Fruit fly (Drosophila melanogaster): ENCODE data around the gene Stip1.
A peak's percentile ranks its signal among the peaks of the same experiment; 100 is the strongest.

The Stip1 gene

dm6 chr2L:305198-305597 lies 10.3 kb downstream of the Stip1 start:
- TF ChIP-seq CG17801 (GFP tag; optimal IDR thresholded peaks at IDR 0.05; ENCODE audit: partially characterized antibody) = no peak

DNA sequence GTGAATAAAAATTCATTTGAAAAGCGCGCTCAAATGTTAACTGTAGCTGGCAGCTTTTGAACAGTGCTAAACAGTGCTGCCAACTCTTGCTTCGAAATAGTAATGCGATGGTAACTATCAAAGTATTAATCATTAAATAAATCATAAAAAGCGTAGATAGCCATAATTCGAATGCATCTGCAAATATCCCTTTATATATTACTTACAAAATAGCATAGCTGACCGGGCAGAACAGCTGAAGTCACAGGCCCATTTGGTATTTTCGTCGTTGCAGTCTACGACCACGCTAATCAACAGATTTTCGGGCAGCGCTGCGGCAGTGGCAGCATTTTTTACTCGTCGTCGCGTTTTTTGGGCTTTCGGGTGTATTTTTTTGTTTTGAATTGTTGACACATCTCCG lies 10.7 kb downstream of the Stip1 start, which contains the start of gene Plc21C:
TSS of gene Plc21C (plus strand) at position 290 of the 400 bp plus-strand sequence.
- peak; percentile 68 for TF ChIP-seq CG17801 (GFP tag; optimal IDR thresholded peaks at IDR 0.05; ENCODE audit: partially characterized antibody)

DNA sequence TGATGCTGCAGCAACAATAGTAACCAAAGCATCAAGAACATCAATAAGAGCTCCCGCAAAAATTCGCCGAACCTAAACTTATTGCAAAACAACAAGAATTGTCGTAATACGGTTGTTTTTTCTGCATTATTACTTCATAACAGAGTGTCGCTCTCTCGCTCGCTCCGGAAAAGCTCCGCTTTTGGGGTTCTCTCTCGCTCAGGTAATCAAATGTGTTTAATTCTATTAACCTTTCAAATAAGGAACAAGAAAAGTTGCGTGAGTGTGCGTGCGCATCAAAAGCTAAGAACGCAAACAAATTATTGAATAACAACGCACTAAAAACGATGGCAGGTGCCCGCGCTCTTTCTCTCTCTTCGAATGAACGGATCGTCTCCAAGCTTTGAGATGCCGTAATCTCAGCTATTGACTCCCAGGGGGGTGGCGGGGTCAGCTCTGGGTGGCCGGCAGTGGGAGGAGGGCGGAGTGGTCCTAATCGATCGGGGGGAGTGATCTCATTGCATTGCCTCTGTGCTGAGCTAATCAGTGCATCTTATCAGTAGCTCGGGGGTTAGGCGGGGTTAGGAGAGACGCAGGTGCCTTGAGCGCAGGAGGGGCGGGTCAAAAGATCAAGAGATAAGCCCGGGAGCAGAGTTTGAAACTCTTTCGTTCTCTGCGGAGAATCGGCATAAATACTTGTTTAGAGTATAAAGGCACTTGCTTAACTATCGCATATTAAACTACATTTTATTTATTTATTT lies 11.4 kb downstream of the Stip1 start:
- TF ChIP-seq CG17801 (GFP tag; optimal IDR thresholded peaks at IDR 0.05; ENCODE audit: partially characterized antibody) = no peak

dm6 chr2L:307129-307528 lies 12.2 kb downstream of the Stip1 start:
- TF ChIP-seq CG17801 (GFP tag; optimal IDR thresholded peaks at IDR 0.05; ENCODE audit: partially characterized antibody) = no peak

DNA sequence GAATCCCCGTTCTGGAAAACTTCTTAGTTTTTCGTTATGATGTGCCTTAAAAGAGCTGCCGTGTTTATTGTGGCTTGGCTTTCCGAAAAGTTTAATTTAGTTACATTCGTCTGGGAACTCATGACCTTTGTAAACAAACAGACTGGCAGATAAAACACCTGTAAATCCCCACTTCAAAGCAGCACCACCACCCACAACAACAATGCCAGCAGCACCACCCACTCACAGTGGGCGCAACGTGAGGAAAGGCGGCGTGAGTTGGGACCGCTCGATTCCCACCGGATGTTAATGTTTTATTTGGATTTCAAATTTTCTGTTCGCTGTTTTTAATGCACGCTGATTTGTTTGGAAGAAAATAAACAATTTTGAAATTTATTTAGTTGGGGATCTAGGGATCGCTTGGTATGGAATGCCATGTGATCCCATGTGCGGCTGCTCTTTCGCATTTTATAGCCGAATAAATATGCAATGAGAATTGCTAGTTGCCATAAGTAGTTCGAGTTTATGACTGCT lies 13.3 kb downstream of the Stip1 start:
- no peak for TF ChIP-seq CG17801 (GFP tag; optimal IDR thresholded peaks at IDR 0.05; ENCODE audit: partially characterized antibody)

dm6 chr2L:309177-309576 lies 14.3 kb downstream of the Stip1 start:
- peak; percentile 4 for TF ChIP-seq CG17801 (GFP tag; optimal IDR thresholded peaks at IDR 0.05; ENCODE audit: partially characterized antibody)

DNA sequence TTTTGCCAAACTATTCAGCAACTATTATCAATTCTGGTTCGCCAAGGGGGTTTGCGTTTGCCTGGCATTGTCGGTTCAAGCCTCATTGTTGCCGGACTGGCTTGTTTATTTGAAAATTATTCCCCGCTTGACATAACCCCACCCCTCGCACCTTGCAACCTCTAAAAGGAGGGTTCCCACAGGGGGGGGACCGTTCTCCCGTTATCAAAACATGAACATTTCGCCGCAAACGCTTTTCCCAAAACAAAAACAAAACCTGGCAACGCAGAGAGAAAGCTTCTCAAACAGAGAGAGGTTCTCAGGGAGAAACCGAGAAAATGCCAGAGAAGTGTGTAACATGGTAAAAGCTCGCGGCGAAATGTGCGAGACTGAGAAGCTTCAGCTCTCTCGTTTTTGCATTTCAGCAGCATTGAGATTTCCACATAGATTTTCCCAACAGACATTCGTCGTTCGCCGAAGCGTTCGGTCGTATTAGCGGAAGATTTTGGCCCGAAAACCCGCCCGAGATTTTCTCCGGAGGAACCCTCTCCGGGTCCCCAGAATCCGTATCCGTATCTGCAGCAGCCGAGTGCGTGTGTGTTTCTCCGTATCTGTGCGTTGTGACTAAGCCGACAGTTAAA lies 15.0 kb downstream of the Stip1 start:
- TF ChIP-seq CG17801 (GFP tag; optimal IDR thresholded peaks at IDR 0.05; ENCODE audit: partially characterized antibody) = no peak

- TF ChIP-seq CG17801 (GFP tag; optimal IDR thresholded peaks at IDR 0.05; ENCODE audit: partially characterized antibody) = no peak
Measured at dm6 chr2L:319159-319558, 24.2 kb downstream of the Stip1 start, which contains the start of gene CG11912. TSS of gene CG11912 (minus strand) at chr2L:319259.

- no peak for TF ChIP-seq CG17801 (GFP tag; optimal IDR thresholded peaks at IDR 0.05; ENCODE audit: partially characterized antibody)
Measured at dm6 chr2L:319745-320144, 24.8 kb downstream of the Stip1 start.

dm6 chr2L:321148-321547 lies 26.2 kb downstream of the Stip1 start, which contains the start of gene CG11911:
TSS of gene CG11911 (minus strand) at chr2L:321248.
- TF ChIP-seq CG17801 (GFP tag; optimal IDR thresholded peaks at IDR 0.05; ENCODE audit: partially characterized antibody) = no peak

- TF ChIP-seq CG17801 (GFP tag; optimal IDR thresholded peaks at IDR 0.05; ENCODE audit: partially characterized antibody) = no peak
Measured at dm6 chr2L:321793-322192, 26.9 kb downstream of the Stip1 start, which contains the start of gene CG33127. TSS of gene CG33127 (plus strand) at chr2L:322101.

- TF ChIP-seq CG17801 (GFP tag; optimal IDR thresholded peaks at IDR 0.05; ENCODE audit: partially characterized antibody) = no peak
Measured at dm6 chr2L:322915-323314, 28.0 kb downstream of the Stip1 start.

DNA sequence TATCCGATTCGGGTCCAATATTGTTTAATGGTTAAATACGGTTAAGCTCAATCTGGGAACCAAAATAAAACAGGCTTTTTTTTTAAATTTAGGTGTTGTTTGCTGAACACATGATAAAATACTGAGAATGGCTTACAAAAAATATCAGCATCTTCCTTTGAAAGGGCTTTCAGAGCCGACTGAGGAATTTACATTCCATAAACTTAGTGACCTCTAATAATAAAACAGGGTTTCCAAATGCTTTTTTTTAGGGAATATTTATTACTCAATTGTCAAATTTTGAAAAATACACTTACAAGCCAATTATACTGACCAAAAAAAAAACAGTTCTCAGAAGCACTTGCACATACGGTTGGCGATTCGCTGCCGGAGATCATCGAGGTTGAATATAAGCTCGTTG lies 34.7 kb downstream of the Stip1 start, which contains the start of gene CG43755:
TSS of gene CG43755 (minus strand) at position 101 of the 400 bp plus-strand sequence.
- no peak for TF ChIP-seq CG17801 (GFP tag; optimal IDR thresholded peaks at IDR 0.05; ENCODE audit: partially characterized antibody)

DNA sequence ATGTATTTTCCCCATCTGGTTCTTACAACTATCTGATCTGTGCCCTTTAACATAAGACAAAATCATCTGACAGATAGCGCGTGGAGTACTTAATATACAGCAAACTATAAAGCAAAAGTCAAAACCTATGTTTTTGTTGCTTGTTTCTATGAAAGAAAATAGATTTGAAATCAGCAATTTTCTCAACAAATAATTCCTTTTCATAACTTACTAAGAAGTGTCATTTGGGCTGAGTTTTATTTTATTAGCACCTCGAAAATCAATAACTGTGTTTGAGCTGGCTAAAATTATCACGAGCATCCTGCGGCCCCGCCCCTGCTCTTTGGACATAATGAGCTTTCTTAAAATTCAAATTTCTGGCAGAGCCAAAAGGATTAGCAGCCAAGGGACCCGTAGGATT lies 37.3 kb downstream of the Stip1 start, which contains the start of gene CG31921:
TSS of gene CG31921 (minus strand) at position 101 of the 400 bp plus-strand sequence.
- TF ChIP-seq CG17801 (GFP tag; optimal IDR thresholded peaks at IDR 0.05; ENCODE audit: partially characterized antibody) = no peak

DNA sequence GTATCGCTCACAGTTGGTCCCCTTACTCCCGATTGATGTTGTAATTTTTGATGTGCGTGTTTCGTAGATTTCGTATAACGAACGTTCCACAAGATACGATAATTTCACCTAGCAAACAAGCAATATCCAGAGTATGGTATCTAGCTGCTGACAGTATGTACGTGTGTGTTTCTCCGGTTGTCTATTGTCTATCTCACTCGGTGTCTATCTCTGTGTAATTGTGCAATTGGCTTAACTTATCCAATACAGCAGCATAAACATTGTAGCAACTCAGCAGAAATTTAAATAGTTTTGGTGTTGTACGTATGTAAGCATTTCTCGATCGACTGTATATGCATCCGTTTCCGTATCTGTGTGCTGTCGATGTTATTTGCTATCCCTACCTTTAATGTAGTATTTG lies 51.9 kb downstream of the Stip1 start:
- TF ChIP-seq CG17801 (GFP tag; optimal IDR thresholded peaks at IDR 0.05; ENCODE audit: partially characterized antibody) = no peak
